Fruit fly (Drosophila melanogaster) whole organism, adult: ENCODE measurements around the gene Osi22.

ENCODE experiments used
- CG14711 ChIP-seq: fragments of 200-800 bp; sonication (Bioruptor generic); optimal IDR thresholded peaks from 2 replicates; lab custom pipeline; 2018; ENCODE audit warnings: missing biosample characterization, mild to moderate bottlenecking, missing genetic modification characterization, moderate library complexity
- CG5204 ChIP-seq: fragments of 200-800 bp; sonication (Bioruptor generic); optimal IDR thresholded peaks from 2 replicates; lab custom pipeline; 2016; ENCODE audit warnings: missing biosample characterization, missing genetic modification characterization
- Clk ChIP-seq: fragments of 200-800 bp; sonication (Bioruptor generic); optimal IDR thresholded peaks from 2 replicates; lab custom pipeline; 2017; ENCODE audit warnings: missing biosample characterization, missing genetic modification characterization
- bab1 ChIP-seq: fragments of 200-800 bp; sonication (Bioruptor generic); optimal IDR thresholded peaks from 3 replicates; lab custom pipeline; 2019; ENCODE audit warnings: missing biosample characterization, mild to moderate bottlenecking, missing genetic modification characterization, moderate library complexity

- TF ChIP-seq Clk (GFP tag; lab: Kevin White, UChicago) (no peak), CG14711 (tag; lab: Kevin White, UChicago) (no peak), bab1 (no peak), CG5204 (GFP tag; lab: Kevin White, UChicago) (no peak)
Observed at dm6 chr3R:13257110-13257509, 33.3 kb upstream of the Osi22 start.
